Fruit fly (Drosophila melanogaster) whole organism, adult: ENCODE results near the gene TH1.
A peak's percentile ranks its signal among the peaks of the same experiment; 100 is the strongest.

Source experiments
- CG11617 ChIP-seq: fragments of 200-800 bp; sonication (Bioruptor generic); optimal IDR thresholded peaks from 2 replicates; lab custom pipeline; 2017; ENCODE audit warnings: mild to moderate bottlenecking, missing biosample characterization, missing genetic modification reagents, missing genetic modification characterization
- CG12768 ChIP-seq: fragments of 200-800 bp; sonication (Bioruptor generic); optimal IDR thresholded peaks from 2 replicates; lab custom pipeline; 2017; ENCODE audit warnings: missing biosample characterization, missing genetic modification characterization, mild to moderate bottlenecking, moderate library complexity, missing genetic modification reagents
- CG14711 ChIP-seq: fragments of 200-800 bp; sonication (Bioruptor generic); optimal IDR thresholded peaks from 2 replicates; lab custom pipeline; 2018; ENCODE audit warnings: missing biosample characterization, mild to moderate bottlenecking, missing genetic modification characterization, moderate library complexity
- CG1620 ChIP-seq: fragments of 200-800 bp; sonication (Bioruptor generic); optimal IDR thresholded peaks from 2 replicates; lab custom pipeline; 2016; ENCODE audit warnings: missing biosample characterization, missing genetic modification characterization
- CG33017 ChIP-seq: fragments of 200-800 bp; sonication (Bioruptor generic); optimal IDR thresholded peaks from 2 replicates; lab custom pipeline; 2018; ENCODE audit warnings: missing biosample characterization, mild to moderate bottlenecking, missing genetic modification characterization, moderate library complexity
- CG5204 ChIP-seq: fragments of 200-800 bp; sonication (Bioruptor generic); optimal IDR thresholded peaks from 2 replicates; lab custom pipeline; 2016; ENCODE audit warnings: missing biosample characterization, missing genetic modification characterization
- CG7045 ChIP-seq: fragments of 200-800 bp; sonication (Bioruptor generic); optimal IDR thresholded peaks from 2 replicates; lab custom pipeline; 2017; ENCODE audit warnings: missing biosample characterization, mild to moderate bottlenecking, missing genetic modification characterization
- CG7101 ChIP-seq: fragments of 200-800 bp; sonication (Bioruptor generic); optimal IDR thresholded peaks from 2 replicates; lab custom pipeline; 2018; ENCODE audit warnings: missing biosample characterization, mild to moderate bottlenecking, missing genetic modification characterization, moderate library complexity
- Clk ChIP-seq: fragments of 200-800 bp; sonication (Bioruptor generic); optimal IDR thresholded peaks from 2 replicates; lab custom pipeline; 2017; ENCODE audit warnings: missing biosample characterization, missing genetic modification characterization
- Crg-1 ChIP-seq: fragments of 200-800 bp; sonication (Bioruptor generic); optimal IDR thresholded peaks from 2 replicates; lab custom pipeline; 2016; ENCODE audit warnings: missing biosample characterization, missing genetic modification characterization
- Hr96 ChIP-seq: fragments of 200-800 bp; sonication (Bioruptor generic); optimal IDR thresholded peaks from 2 replicates; lab custom pipeline; 2016; ENCODE audit warnings: missing biosample characterization, missing genetic modification characterization
- Mnt ChIP-seq: fragments of 200-800 bp; sonication (Bioruptor generic); optimal IDR thresholded peaks from 2 replicates; lab custom pipeline; 2016; ENCODE audit warnings: missing biosample characterization, mild to moderate bottlenecking, missing genetic modification characterization
- bab1 ChIP-seq: fragments of 200-800 bp; sonication (Bioruptor generic); optimal IDR thresholded peaks from 3 replicates; lab custom pipeline; 2019; ENCODE audit warnings: missing biosample characterization, mild to moderate bottlenecking, missing genetic modification characterization, moderate library complexity
- cic ChIP-seq: fragments of 200-800 bp; sonication (Bioruptor generic); optimal IDR thresholded peaks from 2 replicates; lab custom pipeline; 2017; ENCODE audit warnings: missing biosample characterization, mild to moderate bottlenecking, missing genetic modification characterization, moderate library complexity
- cnc ChIP-seq, 2 experiments: fragments of >200 bp; optimal IDR thresholded peaks; 2 replicates each; lab custom pipeline; 2017
- kay ChIP-seq: fragments of 200-800 bp; sonication (Bioruptor generic); peaks from one replicate; lab custom pipeline; 2016; ENCODE audit warnings: missing biosample characterization, missing genetic modification characterization, borderline replicate concordance
- ovo ChIP-seq: fragments of 200-800 bp; sonication (Bioruptor generic); optimal IDR thresholded peaks from 2 replicates; lab custom pipeline; 2016; ENCODE audit warnings: missing biosample characterization, missing genetic modification characterization
- pad ChIP-seq: fragments of 200-800 bp; sonication (Bioruptor generic); optimal IDR thresholded peaks from 3 replicates; lab custom pipeline; 2017; ENCODE audit warnings: missing biosample characterization, missing genetic modification characterization, mild to moderate bottlenecking, moderate library complexity, missing genetic modification reagents
- tj ChIP-seq: fragments of 200-800 bp; sonication (Bioruptor generic); optimal IDR thresholded peaks from 3 replicates; lab custom pipeline; 2017; ENCODE audit warnings: missing biosample characterization, mild to moderate bottlenecking, missing genetic modification characterization, moderate library complexity
- toe ChIP-seq: fragments of 200-800 bp; sonication (Bioruptor generic); optimal IDR thresholded peaks from 2 replicates; lab custom pipeline; 2016; ENCODE audit warnings: missing biosample characterization, missing genetic modification characterization

TH1 gene

DNA sequence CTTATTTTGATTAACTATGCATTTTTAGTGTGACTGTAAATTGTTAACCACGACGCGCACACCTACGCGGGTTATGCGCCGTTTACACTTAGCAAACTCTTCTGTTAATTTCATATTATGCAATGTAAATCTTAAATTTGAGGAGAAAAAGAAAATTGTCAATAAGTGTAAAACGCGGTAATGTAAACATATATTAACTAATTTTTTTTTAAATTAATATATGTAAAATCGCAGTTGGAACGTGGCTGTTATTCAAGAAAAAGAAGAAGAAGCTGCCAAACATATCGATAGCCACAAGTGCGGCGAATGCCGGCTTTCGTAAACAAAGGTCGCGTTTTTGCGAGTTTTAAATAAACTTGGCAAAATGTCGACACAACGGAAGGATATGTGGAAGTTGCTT, at the start of gene TH1, which contains the start of gene mei-41:
Gene TH1, minus strand, starts transcription at position 42 of the 400 bp plus-strand sequence.
Gene mei-41, plus strand, starts transcription at position 302 of the 400 bp plus-strand sequence.
- TF ChIP-seq bab1 (GFP tag; lab: Kevin White, UChicago) (peak; percentile 86), Hr96 (no peak), CG7045 (GFP tag; lab: Kevin White, UChicago) (peak; percentile 65), CG11617 (GFP tag; lab: Kevin White, UChicago) (peak; percentile 81), cnc (optimal IDR thresholded peaks at IDR 0.05; lab: Kevin White, UChicago) (no peak), CG14711 (peak; percentile 85), pad (GFP tag; lab: Kevin White, UChicago) (peak; percentile 63), cic (GFP tag; lab: Kevin White, UChicago) (no peak), CG12768 (GFP tag; lab: Kevin White, UChicago) (peak; percentile 59), toe (no peak), Crg-1 (GFP tag; lab: Kevin White, UChicago) (peak; percentile 58), Mnt (GFP tag; lab: Kevin White, UChicago) (peak; percentile 68), CG5204 (GFP tag; lab: Kevin White, UChicago) (no peak), ovo (peak; percentile 62), tj (GFP tag; lab: Kevin White, UChicago) (peak; percentile 61), Clk (peak; percentile 64), kay (GFP tag; lab: Kevin White, UChicago) (no peak), CG7101 (tag; lab: Kevin White, UChicago) (peak; percentile 89), CG33017 (peak; percentile 48), CG1620 (GFP tag; lab: Kevin White, UChicago) (peak; percentile 67)

DNA sequence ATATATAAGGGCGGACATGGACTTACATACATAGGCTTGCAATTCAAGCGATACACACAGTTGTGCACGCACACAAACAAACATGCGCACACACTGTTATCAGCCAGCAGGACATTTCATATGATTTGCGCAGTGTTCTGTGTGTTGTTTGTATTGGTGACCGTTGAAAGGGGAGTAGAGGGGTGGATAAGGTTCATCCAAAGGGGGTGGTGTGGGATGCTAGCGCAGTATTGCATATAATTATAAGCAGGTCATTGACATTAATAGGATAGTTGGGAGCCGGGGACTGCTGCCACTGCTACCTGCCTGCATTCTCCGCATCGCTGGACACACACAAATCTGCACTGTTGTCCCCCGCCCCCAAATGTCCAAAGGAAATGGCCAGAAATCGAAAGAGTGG, 37.2 kb upstream of the TH1 start:
- TF ChIP-seq Hr96 (no peak), ovo (no peak), CG7045 (GFP tag; lab: Kevin White, UChicago) (no peak), cnc (optimal IDR thresholded peaks at IDR 0.05; lab: Kevin White, UChicago) (no peak), CG1620 (GFP tag; lab: Kevin White, UChicago) (no peak), CG7101 (tag; lab: Kevin White, UChicago) (no peak), Crg-1 (GFP tag; lab: Kevin White, UChicago) (no peak), CG12768 (GFP tag; lab: Kevin White, UChicago) (no peak), Clk (no peak), kay (GFP tag; lab: Kevin White, UChicago) (no peak), cic (GFP tag; lab: Kevin White, UChicago) (no peak), CG11617 (GFP tag; lab: Kevin White, UChicago) (no peak)

DNA sequence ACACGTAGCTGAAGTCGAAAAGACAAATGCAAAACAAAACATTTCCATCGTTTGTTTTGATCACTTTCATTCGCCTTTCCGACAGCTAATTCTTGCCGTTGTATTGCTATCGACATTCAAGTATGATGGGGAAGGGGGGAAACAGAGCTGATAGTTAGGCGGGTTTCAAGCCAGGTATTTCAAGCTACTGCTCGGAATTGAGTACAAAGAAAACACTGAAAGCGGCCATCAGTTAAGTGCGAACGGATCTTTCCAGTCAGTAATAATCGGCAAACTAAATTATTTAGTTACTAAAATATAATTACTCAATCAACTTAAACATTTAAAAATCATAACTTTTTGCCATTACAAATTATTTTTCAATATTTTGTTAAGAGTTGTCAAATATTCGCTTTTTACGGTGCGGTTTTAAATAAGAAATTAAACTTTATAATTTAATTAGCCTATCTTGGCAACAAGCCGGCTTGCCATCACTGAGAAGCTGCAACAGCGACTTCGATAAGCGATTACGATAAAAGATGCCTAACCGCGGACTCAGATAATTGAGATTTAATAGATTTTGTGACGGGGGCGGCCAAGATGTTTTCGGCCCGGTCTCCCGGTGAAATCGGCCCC, 36.7 kb upstream of the TH1 start:
- no peak for TF ChIP-seq CG7101 (tag; lab: Kevin White, UChicago)
- no peak for TF ChIP-seq CG7045 (GFP tag; lab: Kevin White, UChicago)
- no peak for TF ChIP-seq CG33017
- no peak for TF ChIP-seq Hr96
- TF ChIP-seq cnc (optimal IDR thresholded peaks at IDR 0.05; lab: Kevin White, UChicago) = no peak
- no peak for TF ChIP-seq CG14711

DNA sequence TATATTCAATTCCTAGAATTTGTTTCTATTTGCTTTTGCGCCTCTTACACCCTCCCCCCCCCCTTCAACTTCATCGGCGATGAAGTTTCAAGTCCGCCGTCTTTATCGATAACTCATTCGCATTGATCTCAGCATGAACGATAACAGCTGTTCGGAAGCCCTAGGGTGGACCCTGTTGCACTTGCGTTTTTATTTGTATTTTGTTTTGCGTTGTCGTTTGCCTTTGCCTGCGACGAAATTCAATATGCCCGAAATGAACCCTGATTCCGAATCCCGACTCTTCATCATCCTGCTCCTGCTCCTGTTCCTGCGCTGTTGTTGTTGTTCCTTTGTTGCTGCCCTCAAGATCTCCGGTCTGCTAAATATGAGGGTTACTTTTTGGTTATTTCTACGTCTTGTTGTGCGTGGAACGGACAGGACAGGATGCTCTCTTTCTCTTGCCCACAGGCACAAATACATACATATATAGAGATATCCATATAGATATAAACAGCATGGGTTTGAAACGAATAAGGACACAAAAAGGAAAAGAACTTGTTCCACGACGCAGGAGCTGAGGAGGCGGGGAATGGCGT, 35.3 kb upstream of the TH1 start:
- TF ChIP-seq ovo (no peak), tj (GFP tag; lab: Kevin White, UChicago) (no peak), CG14711 (no peak), pad (GFP tag; lab: Kevin White, UChicago) (no peak), Clk (no peak), Crg-1 (GFP tag; lab: Kevin White, UChicago) (no peak), CG1620 (GFP tag; lab: Kevin White, UChicago) (no peak), toe (no peak), cic (GFP tag; lab: Kevin White, UChicago) (no peak), CG33017 (no peak), Mnt (GFP tag; lab: Kevin White, UChicago) (no peak), cnc (optimal IDR thresholded peaks at IDR 0.05; lab: Kevin White, UChicago) (no peak), CG7045 (GFP tag; lab: Kevin White, UChicago) (no peak), CG12768 (GFP tag; lab: Kevin White, UChicago) (no peak), CG5204 (GFP tag; lab: Kevin White, UChicago) (no peak), Hr96 (no peak), CG11617 (GFP tag; lab: Kevin White, UChicago) (no peak), bab1 (GFP tag; lab: Kevin White, UChicago) (no peak)

DNA sequence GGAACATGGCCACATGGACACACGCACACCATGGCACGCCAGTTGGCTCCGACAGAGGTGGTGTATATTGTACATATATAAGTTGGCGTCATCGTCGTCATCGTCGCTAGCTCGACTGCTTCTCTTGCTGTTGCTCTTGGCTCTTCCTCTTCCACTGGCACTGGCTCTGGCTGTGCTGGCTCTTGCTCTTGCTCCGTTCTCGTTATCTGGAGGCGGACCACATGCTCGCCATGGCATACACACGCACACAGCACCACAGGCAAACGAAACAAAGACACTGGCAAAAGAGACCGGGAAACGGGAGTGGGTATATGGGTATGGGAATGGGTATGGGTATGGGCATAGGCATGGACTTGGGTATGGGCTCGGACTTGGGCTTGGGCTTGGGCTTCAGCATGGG, 33.9 kb upstream of the TH1 start:
- TF ChIP-seq kay (GFP tag; lab: Kevin White, UChicago) (no peak), bab1 (GFP tag; lab: Kevin White, UChicago) (no peak), CG14711 (no peak), Mnt (GFP tag; lab: Kevin White, UChicago) (peak; percentile 11), CG7101 (tag; lab: Kevin White, UChicago) (no peak), CG5204 (GFP tag; lab: Kevin White, UChicago) (no peak), CG12768 (GFP tag; lab: Kevin White, UChicago) (no peak)

DNA sequence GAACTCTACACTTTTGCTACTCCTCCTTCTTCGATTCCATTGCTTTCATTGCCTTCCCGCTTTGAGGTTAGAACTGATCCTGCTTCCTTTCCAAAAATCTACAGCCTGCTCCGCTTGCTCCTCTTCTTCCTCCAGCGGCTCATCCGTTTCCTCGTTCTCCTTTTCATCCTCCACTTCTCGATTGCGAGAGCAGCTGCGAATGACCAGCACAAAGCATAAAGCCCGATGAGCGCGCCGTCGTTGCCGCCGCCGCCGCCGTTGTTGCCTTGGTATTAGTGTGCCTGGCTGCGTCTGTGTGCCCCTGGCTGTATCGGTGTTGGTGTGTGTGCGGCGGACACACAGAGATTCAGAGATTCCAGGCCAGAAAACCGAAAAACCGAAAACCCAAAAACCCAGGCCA, 33.1 kb upstream of the TH1 start:
- TF ChIP-seq ovo (no peak), Clk (no peak), CG7101 (tag; lab: Kevin White, UChicago) (no peak), tj (GFP tag; lab: Kevin White, UChicago) (no peak), kay (GFP tag; lab: Kevin White, UChicago) (no peak), CG1620 (GFP tag; lab: Kevin White, UChicago) (no peak)
